Worm (Caenorhabditis elegans) whole organism, L2 larva: ENCODE results near the gene K12H6.10.

Experiments used
- F13H6.1 ChIP-seq: sonication (generic microtip); optimal IDR thresholded peaks from 2 replicates; lab custom pipeline; 2016; ENCODE audit warnings: missing genetic modification characterization, missing compliant biosample characterization
- R02D3.7 ChIP-seq: fragments of 150-350 bp; optimal IDR thresholded peaks from 2 replicates; lab custom pipeline; 2014; ENCODE audit warnings: missing biosample characterization, missing genetic modification characterization
- Y55F3AM.14 ChIP-seq: fragments of 200-800 bp; sonication (Bioruptor generic); optimal IDR thresholded peaks from 2 replicates; lab custom pipeline; 2018; ENCODE audit warnings: mild to moderate bottlenecking, missing genetic modification characterization, missing compliant biosample characterization
- ZK546.5 ChIP-seq: sonication (generic microtip); optimal IDR thresholded peaks from 2 replicates; lab custom pipeline; 2017; ENCODE audit warnings: missing biosample characterization, missing genetic modification characterization
- ama-1 ChIP-seq: fragments of 150-350 bp; optimal IDR thresholded peaks from 2 replicates; lab custom pipeline; 2018; ENCODE audit warnings: inconsistent platforms
- crh-2 ChIP-seq: sonication (generic microtip); optimal IDR thresholded peaks from 2 replicates; lab custom pipeline; 2017; ENCODE audit warnings: missing biosample characterization, missing genetic modification characterization
- dmd-4 ChIP-seq: sonication (generic microtip); optimal IDR thresholded peaks from 2 replicates; lab custom pipeline; 2017; ENCODE audit warnings: missing biosample characterization, missing genetic modification characterization
- fos-1 ChIP-seq: fragments of 150-350 bp; optimal IDR thresholded peaks from 2 replicates; lab custom pipeline; 2014; ENCODE audit warnings: missing biosample characterization, missing genetic modification characterization
- gmeb-1 ChIP-seq: fragments of 150-350 bp; optimal IDR thresholded peaks from 2 replicates; lab custom pipeline; 2014; ENCODE audit warnings: missing biosample characterization, missing genetic modification characterization
- lin-11 ChIP-seq: fragments of 150-350 bp; sonication (generic microtip); optimal IDR thresholded peaks from 2 replicates; lab custom pipeline; 2014; ENCODE audit warnings: missing biosample characterization, missing genetic modification characterization, inconsistent platforms, mixed read lengths
- lin-13 ChIP-seq: fragments of 150-350 bp; optimal IDR thresholded peaks from 2 replicates; lab custom pipeline; 2014; ENCODE audit warnings: missing biosample characterization, missing genetic modification reagents, missing genetic modification characterization
- lin-39 ChIP-seq: fragments of 150-350 bp; optimal IDR thresholded peaks from 2 replicates; lab custom pipeline; 2014; ENCODE audit warnings: missing biosample characterization, missing genetic modification reagents, missing genetic modification characterization
- mab-5 ChIP-seq: fragments of 150-350 bp; optimal IDR thresholded peaks from 2 replicates; lab custom pipeline; 2014; ENCODE audit warnings: missing biosample characterization, missing genetic modification characterization
- mbf-1 ChIP-seq: sonication (generic microtip); optimal IDR thresholded peaks from 2 replicates; lab custom pipeline; 2017; ENCODE audit warnings: missing biosample characterization, missing genetic modification characterization
- mdl-1 ChIP-seq, 2 experiments: fragments of 150-350 bp in 1 of 2; sonication (generic microtip) in 1 of 2; optimal IDR thresholded peaks; 2 replicates each; lab custom pipeline; 2017; ENCODE audit warnings: missing biosample characterization in 2 of 2, missing genetic modification characterization in 2 of 2
- nhr-11 ChIP-seq: fragments of 150-350 bp; optimal IDR thresholded peaks from 2 replicates; lab custom pipeline; 2014; ENCODE audit warnings: missing biosample characterization, missing genetic modification characterization
- nhr-12 ChIP-seq: fragments of 150-350 bp; optimal IDR thresholded peaks from 2 replicates; lab custom pipeline; 2014; ENCODE audit warnings: missing biosample characterization, missing genetic modification characterization
- nhr-129 ChIP-seq: fragments of 150-350 bp; optimal IDR thresholded peaks from 2 replicates; lab custom pipeline; 2014; ENCODE audit warnings: missing biosample characterization, missing genetic modification characterization
- nhr-21 ChIP-seq: fragments of 150-350 bp; optimal IDR thresholded peaks from 2 replicates; lab custom pipeline; 2014; ENCODE audit warnings: missing biosample characterization, missing genetic modification characterization
- nhr-23 ChIP-seq: fragments of 150-350 bp; optimal IDR thresholded peaks from 2 replicates; lab custom pipeline; 2014; ENCODE audit warnings: missing biosample characterization, missing genetic modification reagents, missing genetic modification characterization
- nhr-25 ChIP-seq: fragments of 150-350 bp; sonication (generic microtip); optimal IDR thresholded peaks from 3 replicates; lab custom pipeline; 2014; ENCODE audit warnings: missing biosample characterization, missing genetic modification characterization
- nhr-6 ChIP-seq: fragments of 150-350 bp; optimal IDR thresholded peaks from 2 replicates; lab custom pipeline; 2014; ENCODE audit warnings: missing biosample characterization, missing genetic modification characterization
- nhr-77 ChIP-seq: fragments of 150-350 bp; optimal IDR thresholded peaks from 2 replicates; lab custom pipeline; 2014; ENCODE audit warnings: missing biosample characterization, missing genetic modification characterization
- peb-1 ChIP-seq: fragments of 150-350 bp; optimal IDR thresholded peaks from 2 replicates; lab custom pipeline; 2014; ENCODE audit warnings: missing biosample characterization, missing genetic modification characterization
- skn-1 ChIP-seq: sonication (generic microtip); optimal IDR thresholded peaks from 2 replicates; lab custom pipeline; 2017; ENCODE audit warnings: missing biosample characterization, missing genetic modification characterization
- sma-3 ChIP-seq: sonication (generic microtip); optimal IDR thresholded peaks from 2 replicates; lab custom pipeline; 2016; ENCODE audit warnings: missing genetic modification reagents, missing genetic modification characterization, missing compliant biosample characterization
- sma-9 ChIP-seq, 2 experiments: fragments of 150-350 bp in 1 of 2; sonication (generic microtip) in 1 of 2; optimal IDR thresholded peaks; 2 replicates each; lab custom pipeline; 2014 to 2016; ENCODE audit warnings: missing genetic modification characterization in 2 of 2, mild to moderate bottlenecking in 1 of 2, missing biosample characterization in 1 of 2, missing compliant biosample characterization in 1 of 2, missing genetic modification reagents in 1 of 2, moderate library complexity in 1 of 2
- snpc-4 ChIP-seq: fragments of 150-350 bp; optimal IDR thresholded peaks from 2 replicates; lab custom pipeline; 2014; ENCODE audit warnings: missing biosample characterization, missing genetic modification characterization
- unc-39 ChIP-seq: fragments of 150-350 bp; optimal IDR thresholded peaks from 2 replicates; lab custom pipeline; 2014; ENCODE audit warnings: missing biosample characterization, missing genetic modification characterization
- unc-55 ChIP-seq: fragments of 150-350 bp; sonication (generic microtip); optimal IDR thresholded peaks from 3 replicates; lab custom pipeline; 2014; ENCODE audit warnings: missing biosample characterization, missing genetic modification reagents, missing genetic modification characterization
- unc-62 ChIP-seq: fragments of 150-350 bp; optimal IDR thresholded peaks from 2 replicates; lab custom pipeline; 2014; ENCODE audit warnings: missing biosample characterization, missing genetic modification reagents, missing genetic modification characterization
- ztf-1 ChIP-seq: fragments of 200-800 bp; sonication (Bioruptor generic); conservative IDR thresholded peaks from 2 replicates; pipeline ENCODE4 v1.3.6; 2022; ENCODE audit warnings: missing genetic modification characterization, missing compliant biosample characterization
- ztf-11 ChIP-seq: sonication (generic microtip); optimal IDR thresholded peaks from 2 replicates; lab custom pipeline; 2017; ENCODE audit warnings: missing biosample characterization, missing genetic modification characterization

Gene K12H6.10

DNA sequence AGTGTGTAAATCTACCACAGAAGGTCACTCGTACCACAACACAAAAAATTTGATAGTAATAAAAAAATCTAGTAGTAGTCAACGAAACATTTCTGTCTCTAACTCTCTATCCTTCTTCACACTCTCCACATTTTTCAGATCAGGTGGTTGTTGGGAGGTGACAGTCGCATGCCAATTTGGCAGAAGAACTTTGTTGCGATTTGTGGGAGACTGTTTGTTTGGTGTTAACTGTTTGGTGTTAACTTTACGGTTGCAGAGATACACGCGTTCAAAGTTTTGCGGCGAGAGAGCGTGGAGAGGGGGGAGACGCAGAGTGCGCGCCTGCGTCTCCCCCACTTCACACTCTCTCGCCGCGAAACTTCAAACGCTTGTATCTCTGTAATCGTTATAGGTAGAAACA lies 17.7 kb upstream of the K12H6.10 start:
- TF ChIP-seq nhr-129 (tag; lab: Kevin White, UChicago) = peak; percentile 21
- TF ChIP-seq nhr-11 = no peak
- TF ChIP-seq nhr-25 (tag; lab: Kevin White, UChicago) = peak; percentile 56

DNA sequence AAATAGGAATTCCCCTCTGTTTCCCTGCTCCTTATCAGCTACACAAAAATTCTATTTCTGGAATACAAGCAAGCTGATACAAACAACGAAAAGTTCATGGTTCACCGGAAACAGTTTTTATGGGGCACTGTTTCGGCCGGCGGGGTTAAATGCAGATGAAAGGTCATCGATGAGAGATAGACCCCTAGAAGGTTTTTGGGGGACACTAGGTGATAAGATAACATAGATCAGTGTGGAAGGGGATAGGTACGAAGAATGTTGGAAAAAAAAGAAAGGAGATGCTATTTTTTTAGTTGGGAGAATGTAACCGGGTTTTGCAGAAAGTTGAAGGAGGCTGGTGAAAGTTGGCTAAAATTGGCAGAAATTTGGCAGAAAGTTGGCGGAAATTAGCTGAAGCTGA lies 17.1 kb upstream of the K12H6.10 start:
- TF ChIP-seq nhr-21 = no peak
- TF ChIP-seq nhr-25 (tag; lab: Kevin White, UChicago) = no peak
- no peak for TF ChIP-seq mbf-1 (tag; lab: Kevin White, UChicago)
- TF ChIP-seq ztf-1 = no peak
- no peak for TF ChIP-seq mab-5 (tag; lab: Kevin White, UChicago)
- no peak for TF ChIP-seq nhr-77 (tag; lab: Kevin White, UChicago)
- no peak for TF ChIP-seq Y55F3AM.14
- TF ChIP-seq mdl-1 (tag; optimal IDR thresholded peaks at IDR 0.05; lab: Kevin White, UChicago) = no peak
- TF ChIP-seq dmd-4 (tag; lab: Kevin White, UChicago) = no peak
- TF ChIP-seq F13H6.1 = no peak
- TF ChIP-seq crh-2 (tag; lab: Kevin White, UChicago) = no peak
- TF ChIP-seq nhr-23 (tag; lab: Kevin White, UChicago) = no peak
- no peak for TF ChIP-seq ztf-11 (tag; lab: Kevin White, UChicago)
- no peak for TF ChIP-seq skn-1 (tag; lab: Kevin White, UChicago)
- no peak for TF ChIP-seq unc-62 (GFP tag; lab: Kevin White, UChicago)
- no peak for TF ChIP-seq lin-39 (tag; lab: Kevin White, UChicago)

DNA sequence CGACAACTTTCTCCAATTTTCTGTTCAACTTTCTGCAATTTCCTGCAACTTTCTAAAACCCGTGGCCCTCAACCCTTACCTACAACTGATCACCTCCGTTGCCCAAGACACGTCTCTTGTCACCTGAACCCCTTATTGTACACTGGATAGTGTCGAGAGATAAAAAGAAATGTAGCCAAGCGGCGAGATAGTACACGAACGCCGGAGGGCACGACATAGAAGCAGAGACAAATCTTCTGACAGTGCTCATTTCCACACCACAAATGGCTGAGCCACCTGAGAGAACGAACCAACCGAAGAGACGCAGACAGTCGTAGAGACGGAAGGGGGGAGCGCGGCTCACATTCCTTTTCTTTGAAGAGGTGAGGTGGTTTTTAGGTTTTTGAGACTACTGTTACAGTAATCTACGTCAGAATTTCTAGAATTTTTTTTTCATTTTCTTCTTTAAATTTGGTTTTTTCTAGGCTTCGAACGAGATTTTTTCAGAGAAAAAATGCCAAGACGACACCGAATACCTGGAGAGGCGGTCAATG lies 14.9 kb upstream of the K12H6.10 start, which contains the start of gene K12H6.12:
Gene K12H6.12, plus strand, starts transcription at position 483 of the 533 bp plus-strand sequence.
- TF ChIP-seq dmd-4 (tag; lab: Kevin White, UChicago) (no peak), skn-1 (tag; lab: Kevin White, UChicago) (no peak), F13H6.1 (peak; percentile 0), R02D3.7 (tag; lab: Kevin White, UChicago) (no peak), nhr-12 (no peak)

DNA sequence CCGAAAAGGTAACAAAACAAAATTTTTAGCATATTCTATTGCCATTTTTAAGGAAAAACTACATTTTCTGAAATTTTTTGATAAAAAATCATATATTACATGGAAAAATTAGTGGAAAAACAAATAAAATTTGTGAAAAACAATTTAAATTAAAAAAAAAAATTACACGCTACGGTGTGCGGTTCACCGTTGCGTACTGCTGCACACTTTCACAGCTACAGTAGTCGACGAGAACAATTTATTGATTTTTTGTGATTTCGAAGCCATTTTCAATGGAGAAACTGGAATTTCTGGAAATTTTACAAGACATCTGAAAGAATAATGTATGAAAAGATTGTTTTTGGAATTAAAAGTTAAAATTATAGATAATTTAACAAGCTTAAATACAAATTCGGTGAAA lies 7.7 kb upstream of the K12H6.10 start:
- no peak for TF ChIP-seq nhr-12
- TF ChIP-seq lin-39 (tag; lab: Kevin White, UChicago) = no peak
- TF ChIP-seq ztf-1 = no peak
- TF ChIP-seq ama-1 (lab: Kevin White, UChicago) = no peak
- TF ChIP-seq nhr-23 (tag; lab: Kevin White, UChicago) = no peak
- TF ChIP-seq snpc-4 (tag; lab: Kevin White, UChicago) = no peak
- no peak for TF ChIP-seq gmeb-1 (tag; lab: Kevin White, UChicago)
- TF ChIP-seq unc-55 (GFP tag; lab: Kevin White, UChicago) = no peak
- TF ChIP-seq sma-9 (GFP tag; optimal IDR thresholded peaks at IDR 0.05; lab: Kevin White, UChicago) = no peak
- no peak for TF ChIP-seq sma-9 (tag; optimal IDR thresholded peaks at IDR 0.05; lab: Kevin White, UChicago)
- no peak for TF ChIP-seq nhr-129 (tag; lab: Kevin White, UChicago)
- TF ChIP-seq mdl-1 (tag; optimal IDR thresholded peaks at IDR 0.05; lab: Kevin White, UChicago) = no peak
- no peak for TF ChIP-seq unc-39 (tag; lab: Kevin White, UChicago)
- no peak for TF ChIP-seq ZK546.5 (tag; lab: Kevin White, UChicago)
- no peak for TF ChIP-seq lin-11 (tag; lab: Kevin White, UChicago)
- no peak for TF ChIP-seq R02D3.7 (tag; lab: Kevin White, UChicago)
- no peak for TF ChIP-seq F13H6.1
- TF ChIP-seq lin-13 (GFP tag; lab: Kevin White, UChicago) = no peak
- TF ChIP-seq crh-2 (tag; lab: Kevin White, UChicago) = no peak
- no peak for TF ChIP-seq sma-3
- no peak for TF ChIP-seq peb-1 (tag; lab: Kevin White, UChicago)

DNA sequence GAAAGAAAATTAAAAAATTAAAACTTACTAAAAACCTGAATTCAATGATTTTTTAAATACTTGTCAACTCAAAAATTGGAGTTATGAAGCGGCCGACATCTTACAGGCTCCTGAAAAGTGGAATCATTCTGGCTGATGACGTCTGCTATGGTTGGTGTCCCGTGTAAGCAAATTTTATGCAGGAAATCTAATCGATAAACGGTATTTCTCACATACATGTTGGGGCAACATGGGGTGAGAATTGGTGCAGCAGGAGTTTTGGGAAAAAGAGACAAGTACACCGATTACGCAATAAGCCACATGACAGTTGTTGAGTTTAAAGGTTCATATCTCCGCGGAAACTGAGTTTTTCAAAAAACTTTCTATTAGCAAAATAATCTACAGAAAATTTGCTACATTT lies 7.2 kb upstream of the K12H6.10 start, which contains the start of gene K12H6.2:
Gene K12H6.2, minus strand, starts transcription at position 101 of the 400 bp plus-strand sequence.
- TF ChIP-seq fos-1 (tag; lab: Kevin White, UChicago) (no peak), nhr-12 (no peak), nhr-6 (tag; lab: Kevin White, UChicago) (no peak), snpc-4 (tag; lab: Kevin White, UChicago) (no peak)
